Fruit fly (Drosophila melanogaster) S2 (cell line): ENCODE measurements around the gene dj-1beta.

Experiments
- CG8478 ChIP-seq: fragments of >200 bp; optimal IDR thresholded peaks from 2 replicates; lab custom pipeline; 2018
- CTCF ChIP-seq, 2 experiments: fragments of >200 bp; optimal IDR thresholded peaks; 2 replicates each; lab custom pipeline; 2018

dm6 chr3R:30805762-30806371, 1.1 kb upstream of the dj-1beta start:
- no peak for TF ChIP-seq CTCF (optimal IDR thresholded peaks at IDR 0.05; lab: Kevin White, UChicago)
- no peak for TF ChIP-seq CG8478 (lab: Kevin White, UChicago)
